Fruit fly (Drosophila melanogaster): Measurements from ENCODE around the gene CG43367.

DNA sequence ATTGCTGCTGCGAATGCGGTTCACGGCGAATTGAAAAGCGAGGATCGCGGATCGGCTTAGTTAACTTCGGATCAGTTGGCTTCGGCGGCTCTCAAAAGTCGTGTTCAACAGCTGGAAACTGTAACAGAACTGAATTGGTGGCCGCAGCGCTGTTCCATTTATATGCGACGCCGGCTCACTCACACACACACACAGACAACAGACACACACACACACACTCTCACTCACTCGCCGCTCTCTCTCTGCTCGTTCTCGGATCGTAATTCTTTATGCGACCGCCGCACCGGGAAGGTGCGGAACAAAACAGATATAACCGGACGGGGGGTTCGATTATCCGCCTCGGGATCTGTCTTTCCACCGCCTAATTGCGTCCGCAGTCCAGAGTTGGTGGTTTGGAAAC lies 33.4 kb downstream of the CG43367 start, which contains the start of gene CG46460:
- TF ChIP-seq CG8478 (optimal IDR thresholded peaks at IDR 0.05) (no peak), CTCF (optimal IDR thresholded peaks at IDR 0.05) (no peak)

Measured in S2 (cell line).